Worm (Caenorhabditis elegans) whole organism, L4 larva: Measurements from ENCODE around the gene col-154.
"Not testable (repeated sequence)": the region's sequence is repeated elsewhere in the genome, so short reads cannot be mapped to it uniquely, and the experiment has no call there.

Experiments used
- F26F4.8 ChIP-seq: fragments of 200-800 bp; sonication (Bioruptor generic); conservative IDR thresholded peaks from 2 replicates; pipeline ENCODE4 v1.3.6; 2022; ENCODE audit warnings: missing genetic modification characterization, missing compliant biosample characterization
- aha-1 ChIP-seq: fragments of 150-350 bp; peaks from one replicate; lab custom pipeline; 2014; ENCODE audit warnings: missing biosample characterization, missing genetic modification characterization
- ceh-20 ChIP-seq: fragments of 200-800 bp; sonication (Bioruptor generic); IDR thresholded peaks from 2 replicates; pipeline ENCODE4 v1.3.6; 2022; ENCODE audit warnings: missing genetic modification reagents, missing genetic modification characterization, missing compliant biosample characterization
- ctbp-1 ChIP-seq: fragments of 200-800 bp; sonication (Bioruptor generic); IDR thresholded peaks from 2 replicates; pipeline ENCODE4 v1.3.6; 2022; ENCODE audit warnings: missing genetic modification reagents, missing genetic modification characterization, missing compliant biosample characterization
- daf-16 ChIP-seq, 3 experiments: sonication (generic microtip); optimal IDR thresholded peaks; 2 replicates each; lab custom pipeline; 2016 to 2017; ENCODE audit warnings: missing genetic modification characterization in 3 of 3, missing genetic modification reagents in 3 of 3, mild to moderate bottlenecking in 2 of 3, missing compliant biosample characterization in 2 of 3, missing biosample characterization in 1 of 3, moderate library complexity in 1 of 3
- daf-19 ChIP-seq: fragments of 200-800 bp; sonication (Bioruptor generic); conservative IDR thresholded peaks from 2 replicates; pipeline ENCODE4 v1.3.6; 2022; ENCODE audit warnings: missing genetic modification characterization, missing compliant biosample characterization
- dve-1 ChIP-seq: sonication (generic microtip); optimal IDR thresholded peaks from 2 replicates; lab custom pipeline; 2017; ENCODE audit warnings: antibody characterized with exemption, mild to moderate bottlenecking, missing genetic modification characterization, missing compliant biosample characterization; ENCODE audit not compliant: insufficient read depth
- hlh-11 ChIP-seq: fragments of 200-800 bp; sonication (Bioruptor generic); optimal IDR thresholded peaks from 2 replicates; lab custom pipeline; 2018; ENCODE audit warnings: mild to moderate bottlenecking, missing genetic modification characterization, missing compliant biosample characterization
- lin-1 ChIP-seq: fragments of 200-800 bp; sonication (Bioruptor generic); IDR thresholded peaks from 2 replicates; pipeline ENCODE4 v1.3.6; 2022; ENCODE audit warnings: missing genetic modification reagents, missing genetic modification characterization, missing compliant biosample characterization
- madf-9 ChIP-seq: fragments of 200-800 bp; sonication (Bioruptor generic); conservative IDR thresholded peaks from 2 replicates; pipeline ENCODE4 v1.3.6; 2022; ENCODE audit warnings: missing genetic modification reagents, missing genetic modification characterization, missing compliant biosample characterization
- mxl-3 ChIP-seq: fragments of 200-800 bp; sonication (Bioruptor generic); optimal IDR thresholded peaks from 2 replicates; lab custom pipeline; 2018; ENCODE audit warnings: mild to moderate bottlenecking, missing genetic modification characterization, missing compliant biosample characterization
- nhr-102 ChIP-seq: sonication (generic microtip); optimal IDR thresholded peaks from 2 replicates; lab custom pipeline; 2016; ENCODE audit warnings: mild to moderate bottlenecking, missing genetic modification characterization, moderate library complexity, missing compliant biosample characterization
- nhr-28 ChIP-seq: fragments of 150-350 bp; optimal IDR thresholded peaks from 2 replicates; lab custom pipeline; 2014; ENCODE audit warnings: missing biosample characterization, missing genetic modification characterization
- nhr-41 ChIP-seq: fragments of 200-800 bp; sonication (Bioruptor generic); IDR thresholded peaks from 2 replicates; pipeline ENCODE4 v1.3.6; 2022; ENCODE audit warnings: missing genetic modification reagents, missing genetic modification characterization, missing compliant biosample characterization
- php-3 ChIP-seq: fragments of 200-800 bp; sonication (Bioruptor generic); IDR thresholded peaks from 2 replicates; pipeline ENCODE4 v1.3.6; 2022; ENCODE audit warnings: missing genetic modification reagents, missing genetic modification characterization, missing compliant biosample characterization
- pqm-1 ChIP-seq: sonication (generic microtip); optimal IDR thresholded peaks from 2 replicates; lab custom pipeline; 2017; ENCODE audit warnings: missing biosample characterization, missing genetic modification characterization
- set-16 ChIP-seq: fragments of 200-800 bp; sonication (Bioruptor generic); IDR thresholded peaks from 2 replicates; pipeline ENCODE4 v1.3.6; 2022; ENCODE audit warnings: missing genetic modification reagents, missing genetic modification characterization, missing compliant biosample characterization
- unc-62 ChIP-seq, 3 experiments: fragments of 150-350 bp in 1 of 3; sonication (generic microtip); optimal IDR thresholded peaks in 2 of 3; peaks in 1 of 3; 1 replicate in 1 of 3; 2 replicates in 2 of 3; lab custom pipeline; 2014 to 2017; ENCODE audit warnings: missing biosample characterization in 3 of 3, missing genetic modification characterization in 3 of 3, missing genetic modification reagents in 3 of 3, missing genotype in 1 of 3
- zfp-3 ChIP-seq: fragments of 200-800 bp; sonication (Bioruptor generic); conservative IDR thresholded peaks from 2 replicates; pipeline ENCODE4 v1.3.6; 2022; ENCODE audit warnings: missing genetic modification reagents, missing genetic modification characterization, missing compliant biosample characterization
- zip-11 ChIP-seq: fragments of 200-800 bp; sonication (Bioruptor generic); IDR thresholded peaks from 2 replicates; pipeline ENCODE4 v1.3.6; 2022; ENCODE audit warnings: missing genetic modification characterization, missing compliant biosample characterization

The col-154 gene

ce11 chrV:11395024-11395423, 9.9 kb downstream of the col-154 start, which contains the start of gene K03B8.4:
K03B8.4 (minus strand) TSS chrV:11395124.
- TF ChIP-seq set-16 (GFP tag; lab: Robert Waterston, UW) = peak; percentile 46; the same call in 1 of the 2 replicates

- TF ChIP-seq ceh-20 (GFP tag; lab: Robert Waterston, UW); nhr-41 (GFP tag; lab: Robert Waterston, UW); aha-1 (tag; lab: Kevin White, UChicago): not testable (repeated sequence)
- TF ChIP-seq, all 104 proteins: peak for 0; not testable (repeated sequence) for 104
These were observed 11.0 kb downstream of the col-154 start, which contains the start of gene nas-18 for ce11 chrV:11396134-11396533. nas-18 (plus strand) TSS chrV:11396434.

DNA sequence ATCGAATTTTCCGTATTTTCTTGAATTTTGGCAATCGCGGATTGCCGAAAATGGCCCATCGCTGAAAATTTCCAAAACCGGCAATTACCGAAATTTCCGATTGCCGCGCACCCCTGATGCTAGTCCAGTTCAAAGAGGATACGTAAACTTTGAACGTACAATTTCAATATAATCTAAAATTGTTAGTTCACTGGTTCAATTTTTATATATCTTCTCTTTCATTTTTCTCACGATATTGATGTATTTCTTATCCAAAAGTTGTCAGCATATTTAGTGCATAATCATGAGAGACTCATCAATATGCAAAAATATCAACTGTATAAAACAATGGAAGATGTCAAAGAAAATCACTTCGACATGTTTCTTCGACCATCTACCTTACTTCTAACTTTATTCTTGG, 13.5 kb downstream of the col-154 start, which contains the start of gene nas-17:
Gene nas-17, plus strand, starts transcription at position 301 of the 400 bp plus-strand sequence.
- no peak for TF ChIP-seq zip-11 (GFP tag; lab: Robert Waterston, UW)
- TF ChIP-seq, all 104 proteins: peak for 0

DNA sequence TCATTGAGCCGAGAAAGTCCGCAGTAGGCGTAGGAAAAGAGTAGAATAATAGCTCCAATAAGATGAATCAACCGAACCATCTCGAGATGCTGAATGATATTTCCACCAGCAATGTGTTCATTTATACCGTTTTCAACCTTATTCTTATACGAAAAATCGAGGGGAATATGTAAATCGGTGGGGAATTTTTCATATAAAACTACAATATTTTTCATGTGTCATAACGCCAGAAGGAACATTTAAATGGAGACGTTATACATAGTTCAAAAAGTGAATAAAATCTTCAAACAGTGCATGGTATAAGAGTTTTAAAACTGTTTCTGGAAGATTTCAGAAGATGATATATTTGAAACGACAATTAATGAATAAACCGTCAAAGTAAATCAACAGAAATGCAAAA, 17.4 kb downstream of the col-154 start, which contains the start of gene nas-19:
Gene nas-19, minus strand, starts transcription at position 101 of the 400 bp plus-strand sequence.
- no peak for TF ChIP-seq madf-9 (GFP tag; lab: Robert Waterston, UW)
- peak; percentile 66 for TF ChIP-seq aha-1 (tag; lab: Kevin White, UChicago)

- TF ChIP-seq pqm-1 (tag; lab: Kevin White, UChicago) = peak; percentile 34
- peak; percentile 21 for TF ChIP-seq mxl-3 (GFP tag; lab: Kevin White, UChicago)
- no peak for TF ChIP-seq daf-16 (GFP tag; optimal IDR thresholded peaks at IDR 0.05; lab: Kevin White, UChicago)
- TF ChIP-seq daf-16 (tag; optimal IDR thresholded peaks at IDR 0.05; lab: Kevin White, UChicago) = peak; percentile 50
- TF ChIP-seq ctbp-1 (GFP tag; lab: Robert Waterston, UW) = no peak
- TF ChIP-seq, all 104 proteins: peak for 3
These were observed 17.9 kb downstream of the col-154 start for ce11 chrV:11403059-11403458.

ce11 chrV:11403702-11404101, 18.5 kb downstream of the col-154 start:
- TF ChIP-seq nhr-28 (tag; lab: Kevin White, UChicago) (peak; percentile 32), php-3 (GFP tag; lab: Robert Waterston, UW) (0 out of 2 replicates have a peak, but pooled peaks have one; percentile 38), daf-19 (GFP tag; lab: Robert Waterston, UW) (no peak), hlh-11 (tag; lab: Kevin White, UChicago) (peak; percentile 55), pqm-1 (tag; lab: Kevin White, UChicago) (peak; percentile 64), zip-11 (GFP tag; lab: Robert Waterston, UW) (no peak), dve-1 (tag; lab: Kevin White, UChicago) (peak; percentile 53), aha-1 (tag; lab: Kevin White, UChicago) (peak; percentile 44), lin-1 (no peak), daf-16 (GFP tag; optimal IDR thresholded peaks at IDR 0.05; lab: Kevin White, UChicago) (no peak), daf-16 (tag; optimal IDR thresholded peaks at IDR 0.05; lab: Kevin White, UChicago) (peak; percentile 76)

- TF ChIP-seq nhr-102 (tag; lab: Kevin White, UChicago) (no peak), zfp-3 (no peak), aha-1 (tag; lab: Kevin White, UChicago) (peak; percentile 70), unc-62 (GFP tag; optimal IDR thresholded peaks at IDR 0.05 in 1 of 2; lab: Kevin White, UChicago) (peak in 1 of 2 experiments; percentile 64), unc-62 (tag; optimal IDR thresholded peaks at IDR 0.05; lab: Kevin White, UChicago) (no peak)
These were observed 22.1 kb downstream of the col-154 start, which contains the start of gene K03B8.6 for ce11 chrV:11407251-11407650. K03B8.6 (plus strand) TSS chrV:11407584.

DNA sequence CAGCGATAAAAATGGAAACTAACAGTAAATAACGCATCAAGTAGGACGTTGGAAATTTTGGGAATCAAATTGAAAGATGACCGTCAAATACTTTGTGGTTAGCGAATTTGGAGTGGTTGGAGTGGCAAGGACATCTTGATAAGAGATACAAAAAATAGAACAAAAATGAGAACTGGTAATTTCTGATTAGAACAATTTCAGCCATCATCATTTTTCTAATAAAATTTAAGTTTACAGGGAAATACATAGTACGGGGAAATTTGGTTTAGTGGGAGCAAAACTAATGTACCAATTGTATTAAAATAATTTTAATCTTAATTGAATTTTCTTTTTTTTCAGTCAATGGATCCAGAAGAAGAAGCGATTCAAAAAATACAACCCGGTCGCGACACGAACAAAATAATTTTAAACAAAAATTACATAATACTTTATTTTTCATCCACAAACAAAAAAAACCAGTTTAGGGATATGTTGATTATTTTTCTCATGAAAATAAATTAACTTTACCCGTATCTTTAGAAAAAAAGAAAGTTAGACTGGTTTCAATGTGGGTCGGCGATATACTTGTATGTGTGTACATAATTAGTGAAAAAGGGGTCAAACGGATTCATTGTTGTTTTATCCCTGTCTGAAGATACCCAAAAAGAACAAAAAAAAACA, 25.9 kb downstream of the col-154 start, which contains the start of the genes K03B8.8 and grl-3:
Gene K03B8.8, minus strand, starts transcription at position 101 of the 660 bp plus-strand sequence.
Gene grl-3, plus strand, starts transcription at position 610 of the 660 bp plus-strand sequence.
- TF ChIP-seq nhr-28 (tag; lab: Kevin White, UChicago) (peak; percentile 20), F26F4.8 (GFP tag; lab: Robert Waterston, UW) (no peak)
